Fruit fly (Drosophila melanogaster): Measurements from ENCODE around the gene Mur2B.
A peak's percentile ranks its signal among the peaks of the same experiment; 100 is the strongest.

dm6 chrX:1565915-1566314 is 102.7 kb downstream of the Mur2B start:
- no peak for TF ChIP-seq usp (GFP tag; optimal IDR thresholded peaks at IDR 0.05)
- no peak for TF ChIP-seq pan (optimal IDR thresholded peaks at IDR 0.05)
- peak in 1 of 2 experiments; percentile 22 for TF ChIP-seq EcR (GFP tag; optimal IDR thresholded peaks at IDR 0.05)
